Worm (Caenorhabditis elegans) whole organism, L1 larva: Measurements from ENCODE around the gene F10C1.1.

ENCODE experiments used
- C04F5.9 ChIP-seq: sonication (generic microtip); optimal IDR thresholded peaks from 2 replicates; lab custom pipeline; 2016; ENCODE audit warnings: missing genetic modification characterization, missing compliant biosample characterization
- C34B4.2 ChIP-seq: sonication (generic microtip); optimal IDR thresholded peaks from 2 replicates; lab custom pipeline; 2017; ENCODE audit warnings: mild to moderate bottlenecking, missing genetic modification characterization, missing compliant biosample characterization
- F16B12.6 ChIP-seq: fragments of 150-350 bp; optimal IDR thresholded peaks from 2 replicates; lab custom pipeline; 2014; ENCODE audit warnings: missing biosample characterization, missing genetic modification characterization
- Y116A8C.19 ChIP-seq: sonication (generic microtip); optimal IDR thresholded peaks from 2 replicates; lab custom pipeline; 2016; ENCODE audit warnings: missing compliant biosample characterization, missing genetic modification characterization, borderline replicate concordance
- alr-1 ChIP-seq: fragments of 200-800 bp; sonication (Bioruptor generic); optimal IDR thresholded peaks from 2 replicates; lab custom pipeline; 2018; ENCODE audit warnings: borderline replicate concordance, mild to moderate bottlenecking, missing genetic modification characterization, missing compliant biosample characterization
- aly-2 ChIP-seq: fragments of 150-350 bp; optimal IDR thresholded peaks from 2 replicates; lab custom pipeline; 2014; ENCODE audit warnings: missing biosample characterization, missing genetic modification characterization
- blmp-1 ChIP-seq: fragments of 150-350 bp; optimal IDR thresholded peaks from 2 replicates; lab custom pipeline; 2014; ENCODE audit warnings: missing biosample characterization, missing genetic modification characterization
- ceh-8 ChIP-seq: fragments of 200-800 bp; sonication (Bioruptor generic); optimal IDR thresholded peaks from 2 replicates; lab custom pipeline; 2018; ENCODE audit warnings: mild to moderate bottlenecking, missing genetic modification characterization, moderate library complexity, missing compliant biosample characterization
- ceh-88 ChIP-seq: fragments of 200-800 bp; sonication (Bioruptor generic); IDR thresholded peaks from 2 replicates; pipeline ENCODE4 v1.3.6; 2022; ENCODE audit warnings: missing genetic modification characterization, missing compliant biosample characterization
- ces-1 ChIP-seq: fragments of 150-350 bp; optimal IDR thresholded peaks from 2 replicates; lab custom pipeline; 2014; ENCODE audit warnings: missing biosample characterization, missing genetic modification reagents, missing genetic modification characterization
- efl-1 ChIP-seq, 4 experiments: fragments of 150-350 bp; optimal IDR thresholded peaks in 3 of 4; peaks in 1 of 4; 1 replicate in 1 of 4; 2 replicates in 3 of 4; lab custom pipeline; 2014; ENCODE audit warnings: missing biosample characterization in 2 of 4, missing genetic modification characterization in 2 of 4, missing genetic modification reagents in 2 of 4
- efl-3 ChIP-seq: fragments of 200-800 bp; sonication (Bioruptor generic); optimal IDR thresholded peaks from 2 replicates; lab custom pipeline; 2018; ENCODE audit warnings: mild to moderate bottlenecking, missing genetic modification characterization, missing compliant biosample characterization
- egl-27 ChIP-seq, 2 experiments: fragments of 150-350 bp in 1 of 2; sonication (generic microtip); optimal IDR thresholded peaks; 3 replicates each; lab custom pipeline; 2017 to 2018; ENCODE audit warnings: missing biosample characterization in 2 of 2, missing genetic modification characterization in 2 of 2, missing genetic modification reagents in 2 of 2
- elt-2 ChIP-seq: sonication (generic microtip); optimal IDR thresholded peaks from 2 replicates; lab custom pipeline; 2016; ENCODE audit warnings: missing genetic modification characterization, mild to moderate bottlenecking, inconsistent platforms, missing compliant biosample characterization, missing genetic modification reagents
- elt-3 ChIP-seq, 6 experiments: fragments of 150-350 bp in 1 of 6; sonication (generic microtip); optimal IDR thresholded peaks; 2 replicates each; lab custom pipeline; 2017 to 2018; ENCODE audit warnings: missing biosample characterization in 6 of 6, missing genetic modification characterization in 6 of 6, inconsistent platforms in 1 of 6
- fkh-8 ChIP-seq: sonication (generic microtip); optimal IDR thresholded peaks from 2 replicates; lab custom pipeline; 2016; ENCODE audit warnings: mild to moderate bottlenecking, missing genetic modification characterization, missing compliant biosample characterization
- fos-1 ChIP-seq: fragments of 150-350 bp; optimal IDR thresholded peaks from 2 replicates; lab custom pipeline; 2014; ENCODE audit warnings: missing biosample characterization, missing genetic modification characterization
- grh-1 ChIP-seq: fragments of 200-800 bp; sonication (Bioruptor generic); IDR thresholded peaks from 2 replicates; pipeline ENCODE4 v1.3.6; 2022; ENCODE audit warnings: missing genetic modification reagents, missing genetic modification characterization, missing compliant biosample characterization
- isw-1 ChIP-seq: fragments of 200-800 bp; sonication (Bioruptor generic); IDR thresholded peaks from 2 replicates; pipeline ENCODE4 v1.3.6; 2022; ENCODE audit warnings: missing genetic modification characterization, missing compliant biosample characterization
- lin-14 ChIP-seq: fragments of 200-800 bp; sonication (Bioruptor generic); optimal IDR thresholded peaks from 2 replicates; lab custom pipeline; 2018; ENCODE audit warnings: mild to moderate bottlenecking, missing genetic modification characterization, moderate library complexity, missing compliant biosample characterization
- lin-15B ChIP-seq: fragments of 150-350 bp; sonication (generic microtip); optimal IDR thresholded peaks from 3 replicates; lab custom pipeline; 2014; ENCODE audit warnings: missing biosample characterization, missing genetic modification characterization
- lin-35 ChIP-seq, 2 experiments: fragments of 150-350 bp; optimal IDR thresholded peaks; 2 replicates each; lab custom pipeline; 2014; ENCODE audit warnings: missing biosample characterization in 2 of 2, missing genetic modification characterization in 2 of 2, missing genetic modification reagents in 2 of 2
- mab-9 ChIP-seq: fragments of 200-800 bp; sonication (Bioruptor generic); IDR thresholded peaks from 2 replicates; pipeline ENCODE4 v1.3.6; 2022; ENCODE audit warnings: missing genetic modification reagents, missing genetic modification characterization, missing compliant biosample characterization
- mdl-1 ChIP-seq, 2 experiments: fragments of 150-350 bp; optimal IDR thresholded peaks; 2 replicates each; lab custom pipeline; 2014 to 2017; ENCODE audit warnings: missing biosample characterization in 2 of 2, missing genetic modification characterization in 2 of 2, inconsistent platforms in 1 of 2
- nhr-11 ChIP-seq: fragments of 150-350 bp; optimal IDR thresholded peaks from 2 replicates; lab custom pipeline; 2014; ENCODE audit warnings: missing biosample characterization, missing genetic modification characterization
- nhr-20 ChIP-seq: sonication (generic microtip); optimal IDR thresholded peaks from 2 replicates; lab custom pipeline; 2016; ENCODE audit warnings: mild to moderate bottlenecking, missing genetic modification characterization, missing compliant biosample characterization
- nhr-28 ChIP-seq: fragments of 150-350 bp; optimal IDR thresholded peaks from 2 replicates; lab custom pipeline; 2014; ENCODE audit warnings: missing biosample characterization, missing genetic modification characterization
- nhr-71 ChIP-seq: sonication (generic microtip); optimal IDR thresholded peaks from 2 replicates; lab custom pipeline; 2016; ENCODE audit warnings: mild to moderate bottlenecking, missing genetic modification characterization, moderate library complexity, missing compliant biosample characterization
- nhr-77 ChIP-seq: fragments of 150-350 bp; optimal IDR thresholded peaks from 2 replicates; lab custom pipeline; 2014; ENCODE audit warnings: missing biosample characterization, missing genetic modification characterization
- nhr-84 ChIP-seq: sonication (generic microtip); optimal IDR thresholded peaks from 2 replicates; lab custom pipeline; 2017; ENCODE audit warnings: missing biosample characterization, missing genetic modification characterization
- nhr-85 ChIP-seq: sonication (generic microtip); peaks from one replicate; lab custom pipeline; 2016; ENCODE audit warnings: missing genetic modification characterization, inconsistent platforms, missing compliant biosample characterization
- nhr-90 ChIP-seq: sonication (generic microtip); optimal IDR thresholded peaks from 2 replicates; lab custom pipeline; 2016; ENCODE audit warnings: mild to moderate bottlenecking, missing genetic modification characterization, missing compliant biosample characterization; ENCODE audit not compliant: poor library complexity
- pag-3 ChIP-seq: sonication (generic microtip); optimal IDR thresholded peaks from 2 replicates; lab custom pipeline; 2017; ENCODE audit warnings: missing genetic modification characterization, mild to moderate bottlenecking, missing compliant biosample characterization, antibody characterized with exemption, borderline replicate concordance; ENCODE audit not compliant: insufficient read depth
- pax-3 ChIP-seq: fragments of 200-800 bp; sonication (Bioruptor generic); optimal IDR thresholded peaks from 2 replicates; lab custom pipeline; 2018; ENCODE audit warnings: mild to moderate bottlenecking, missing genetic modification characterization, moderate library complexity, missing compliant biosample characterization
- pqm-1 ChIP-seq: sonication (generic microtip); optimal IDR thresholded peaks from 3 replicates; lab custom pipeline; 2017; ENCODE audit warnings: missing biosample characterization, missing genetic modification characterization
- rnt-1 ChIP-seq: sonication (generic microtip); optimal IDR thresholded peaks from 2 replicates; lab custom pipeline; 2016; ENCODE audit warnings: mild to moderate bottlenecking, missing genetic modification characterization, moderate library complexity, missing compliant biosample characterization
- skn-1 ChIP-seq: fragments of 150-350 bp; optimal IDR thresholded peaks from 2 replicates; lab custom pipeline; 2014; ENCODE audit warnings: missing biosample characterization, missing genetic modification characterization
- snpc-4 ChIP-seq: fragments of 150-350 bp; optimal IDR thresholded peaks from 2 replicates; lab custom pipeline; 2014; ENCODE audit warnings: missing biosample characterization, missing genetic modification characterization
- sox-4 ChIP-seq: sonication (generic microtip); optimal IDR thresholded peaks from 2 replicates; lab custom pipeline; 2016; ENCODE audit warnings: missing genetic modification characterization, missing compliant biosample characterization
- swsn-7 ChIP-seq: sonication (generic microtip); optimal IDR thresholded peaks from 2 replicates; lab custom pipeline; 2016; ENCODE audit warnings: missing genetic modification characterization, missing compliant biosample characterization
- tlp-1 ChIP-seq: fragments of 150-350 bp; optimal IDR thresholded peaks from 2 replicates; lab custom pipeline; 2014; ENCODE audit warnings: missing biosample characterization, missing genetic modification characterization
- unc-130 ChIP-seq: fragments of 150-350 bp; optimal IDR thresholded peaks from 2 replicates; lab custom pipeline; 2017; ENCODE audit warnings: missing biosample characterization, missing genetic modification characterization, inconsistent platforms
- unc-30 ChIP-seq: sonication (generic microtip); optimal IDR thresholded peaks from 2 replicates; lab custom pipeline; 2017; ENCODE audit warnings: missing biosample characterization, missing genetic modification characterization
- xbp-1 ChIP-seq: sonication (generic microtip); optimal IDR thresholded peaks from 2 replicates; lab custom pipeline; 2016; ENCODE audit warnings: missing genetic modification characterization, missing compliant biosample characterization
- zip-4 ChIP-seq: fragments of 200-800 bp; sonication (Bioruptor generic); optimal IDR thresholded peaks from 2 replicates; lab custom pipeline; 2018; ENCODE audit warnings: mild to moderate bottlenecking, missing genetic modification characterization, moderate library complexity, missing compliant biosample characterization
- ztf-11 ChIP-seq, 2 experiments: sonication (generic microtip); optimal IDR thresholded peaks; 2 replicates each; lab custom pipeline; 2016 to 2017; ENCODE audit warnings: missing genetic modification characterization in 2 of 2, missing biosample characterization in 1 of 2, missing compliant biosample characterization in 1 of 2
- ztf-4 ChIP-seq: fragments of 150-350 bp; optimal IDR thresholded peaks from 2 replicates; lab custom pipeline; 2014; ENCODE audit warnings: missing biosample characterization, missing genetic modification characterization

Gene F10C1.1

ce11 chrII:5785504-5785903, 11.5 kb downstream of the F10C1.1 start:
- no peak for TF ChIP-seq elt-3 (tag; optimal IDR thresholded peaks at IDR 0.05; lab: Kevin White, UChicago)
- TF ChIP-seq aly-2 (tag; lab: Kevin White, UChicago) = no peak
- no peak for TF ChIP-seq nhr-11 (tag; lab: Kevin White, UChicago)
- no peak for TF ChIP-seq pax-3 (tag; lab: Kevin White, UChicago)
- TF ChIP-seq unc-130 (tag; lab: Kevin White, UChicago) = no peak
- no peak for TF ChIP-seq nhr-84 (tag; lab: Kevin White, UChicago)

DNA sequence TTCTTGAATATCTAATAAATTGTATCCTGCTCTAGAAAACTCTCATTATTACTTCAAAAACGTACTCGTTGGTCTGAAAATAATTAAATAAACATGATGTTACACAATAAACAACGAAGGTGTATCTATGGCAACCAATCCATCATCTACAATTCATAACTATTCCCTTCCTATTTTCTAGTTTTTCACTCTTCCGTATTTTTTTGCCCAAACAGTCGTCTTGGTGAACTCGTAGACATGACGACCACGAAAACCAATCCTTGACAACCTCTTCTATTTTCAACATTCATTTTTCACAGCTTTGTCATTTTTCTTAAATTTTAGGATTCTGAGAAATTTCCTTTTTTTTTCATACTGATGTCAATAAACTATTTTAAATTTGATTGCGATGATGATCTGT, 14.8 kb downstream of the F10C1.1 start, which contains the start of gene K05F1.13:
K05F1.13 (plus strand) TSS at position 301 of the 400 bp plus-strand sequence.
- TF ChIP-seq Y116A8C.19 (tag; lab: Kevin White, UChicago) (no peak), nhr-11 (tag; lab: Kevin White, UChicago) (no peak), tlp-1 (no peak), blmp-1 (tag; lab: Kevin White, UChicago) (no peak), unc-30 (no peak), ztf-4 (no peak), mab-9 (no peak), alr-1 (no peak), fkh-8 (tag; lab: Kevin White, UChicago) (no peak), ceh-88 (GFP tag; lab: Robert Waterston, UW) (no peak)

DNA sequence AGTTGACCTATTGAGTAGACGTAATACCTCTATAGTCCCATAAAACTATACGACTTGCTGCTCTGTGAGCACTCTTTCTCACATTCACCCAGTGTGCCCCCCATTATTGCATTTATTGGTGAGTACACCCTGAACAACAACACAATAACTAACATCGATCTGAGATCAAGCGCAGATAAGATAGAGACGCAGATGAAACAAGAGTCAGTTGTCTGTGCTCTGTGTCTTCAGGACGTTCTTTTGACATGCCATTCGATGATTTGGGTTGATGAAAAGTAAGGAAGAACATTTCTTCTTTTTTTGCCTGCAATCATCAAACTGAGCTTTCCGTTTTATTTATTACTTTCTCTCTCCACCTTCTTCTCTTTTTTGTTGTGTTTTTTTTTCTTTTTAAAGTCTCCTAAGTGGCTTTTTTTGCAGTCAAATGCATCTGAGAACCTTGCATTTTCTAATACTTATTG, 16.3 kb downstream of the F10C1.1 start, which contains the start of gene lect-2:
lect-2 (plus strand) TSS at position 411 of the 461 bp plus-strand sequence.
- TF ChIP-seq xbp-1 (tag; lab: Kevin White, UChicago) = no peak
- TF ChIP-seq fos-1 = no peak
- TF ChIP-seq isw-1 (GFP tag; lab: Robert Waterston, UW) = no peak
- no peak for TF ChIP-seq elt-3 (tag; optimal IDR thresholded peaks at IDR 0.05; lab: Kevin White, UChicago)
- no peak for TF ChIP-seq nhr-90 (tag; lab: Kevin White, UChicago)
- TF ChIP-seq tlp-1 = no peak
- TF ChIP-seq nhr-85 = no peak
- TF ChIP-seq nhr-11 (tag; lab: Kevin White, UChicago) = no peak
- no peak for TF ChIP-seq pax-3 (tag; lab: Kevin White, UChicago)
- TF ChIP-seq skn-1 (tag; lab: Kevin White, UChicago) = no peak
- TF ChIP-seq lin-35 (GFP tag; optimal IDR thresholded peaks at IDR 0.05; lab: Kevin White, UChicago) = no peak
- no peak for TF ChIP-seq efl-1 (optimal IDR thresholded peaks at IDR 0.05; lab: Kevin White, UChicago)
- peak in 1 of 2 experiments; percentile 42 for TF ChIP-seq efl-1 (GFP tag; optimal IDR thresholded peaks at IDR 0.05 in 1 of 2; lab: Kevin White, UChicago)
- TF ChIP-seq fkh-8 (tag; lab: Kevin White, UChicago) = no peak
- no peak for TF ChIP-seq alr-1
- TF ChIP-seq grh-1 (GFP tag; lab: Robert Waterston, UW) = no peak
- no peak for TF ChIP-seq efl-3 (GFP tag; lab: Kevin White, UChicago)
- no peak for TF ChIP-seq elt-2 (tag; lab: Kevin White, UChicago)
- no peak for TF ChIP-seq blmp-1 (tag; lab: Kevin White, UChicago)
- no peak for TF ChIP-seq F16B12.6 (tag; lab: Kevin White, UChicago)
- TF ChIP-seq nhr-77 = no peak
- TF ChIP-seq snpc-4 (tag; lab: Kevin White, UChicago) = no peak
- no peak for TF ChIP-seq ztf-11 (tag; optimal IDR thresholded peaks at IDR 0.05; lab: Kevin White, UChicago)
- TF ChIP-seq swsn-7 (tag; lab: Kevin White, UChicago) = no peak
- TF ChIP-seq pag-3 (tag; lab: Kevin White, UChicago) = peak; percentile 89
- no peak for TF ChIP-seq Y116A8C.19 (tag; lab: Kevin White, UChicago)
- TF ChIP-seq lin-14 = peak; percentile 58
- no peak for TF ChIP-seq C34B4.2 (tag; lab: Kevin White, UChicago)
- no peak for TF ChIP-seq lin-15B
- no peak for TF ChIP-seq nhr-20
- TF ChIP-seq nhr-28 (tag; lab: Kevin White, UChicago) = no peak
- TF ChIP-seq sox-4 (tag; lab: Kevin White, UChicago) = no peak
- TF ChIP-seq ceh-8 (GFP tag; lab: Kevin White, UChicago) = no peak
- no peak for TF ChIP-seq C04F5.9
- no peak for TF ChIP-seq egl-27 (tag; optimal IDR thresholded peaks at IDR 0.05; lab: Kevin White, UChicago)
- TF ChIP-seq pqm-1 (tag; lab: Kevin White, UChicago) = no peak
- TF ChIP-seq unc-30 = no peak
- TF ChIP-seq aly-2 (tag; lab: Kevin White, UChicago) = no peak
- no peak for TF ChIP-seq zip-4 (GFP tag; lab: Kevin White, UChicago)
- peak; percentile 0 for TF ChIP-seq nhr-71 (tag; lab: Kevin White, UChicago)
- TF ChIP-seq rnt-1 (tag; lab: Kevin White, UChicago) = peak; percentile 36
- no peak for TF ChIP-seq ces-1 (GFP tag; lab: Kevin White, UChicago)
- no peak for TF ChIP-seq mdl-1 (tag; optimal IDR thresholded peaks at IDR 0.05; lab: Kevin White, UChicago)
